Worm (Caenorhabditis elegans): ENCODE data around the gene R02F2.6.

DNA sequence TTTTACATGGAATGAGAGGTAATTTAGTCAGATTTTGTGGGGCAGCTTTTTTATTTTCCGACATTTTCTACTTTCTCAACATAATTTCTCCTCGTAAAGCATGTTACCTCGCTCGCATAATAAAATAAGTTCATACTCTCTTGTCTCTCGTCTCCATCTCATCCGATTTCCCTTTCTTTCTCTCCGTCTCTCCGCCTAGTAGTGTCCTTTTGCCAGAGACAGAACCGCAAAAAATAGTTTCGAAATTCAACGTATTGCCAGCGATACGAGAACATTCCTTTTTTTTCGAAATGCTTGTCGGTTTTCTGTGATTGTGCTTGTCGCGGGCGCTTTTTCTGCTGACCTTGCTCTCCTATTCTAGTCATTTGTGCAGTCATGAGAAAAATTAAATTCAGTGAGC lies 25.4 kb upstream of the R02F2.6 start:
- no peak for TF ChIP-seq madf-2 (tag; optimal IDR thresholded peaks at IDR 0.05)
- TF ChIP-seq nhr-11 (tag; optimal IDR thresholded peaks at IDR 0.05) = no peak
- no peak for TF ChIP-seq syd-9 (tag; optimal IDR thresholded peaks at IDR 0.05)
- no peak for TF ChIP-seq C38D4.7 (GFP tag; optimal IDR thresholded peaks at IDR 0.05)
- TF ChIP-seq pag-3 (tag; optimal IDR thresholded peaks at IDR 0.05; ENCODE audit: borderline replicate concordance) = no peak
- no peak for TF ChIP-seq pha-2 (tag; optimal IDR thresholded peaks at IDR 0.05)
- no peak for TF ChIP-seq dmd-4 (tag; optimal IDR thresholded peaks at IDR 0.05; ENCODE audit: borderline replicate concordance)
- no peak for TF ChIP-seq nfya-1 (tag; optimal IDR thresholded peaks at IDR 0.05)
